Fruit fly (Drosophila melanogaster) ovary, adult (tissue): ENCODE results near the gene CG10874.

Experiments used
- CG17801 ChIP-seq: fragments of 200-800 bp; optimal IDR thresholded peaks from 2 replicates; lab custom pipeline; 2019; ENCODE audit warnings: missing biosample characterization, mild to moderate bottlenecking, missing genetic modification characterization, moderate library complexity; ENCODE audit not compliant: partially characterized antibody

CG10874 gene

DNA sequence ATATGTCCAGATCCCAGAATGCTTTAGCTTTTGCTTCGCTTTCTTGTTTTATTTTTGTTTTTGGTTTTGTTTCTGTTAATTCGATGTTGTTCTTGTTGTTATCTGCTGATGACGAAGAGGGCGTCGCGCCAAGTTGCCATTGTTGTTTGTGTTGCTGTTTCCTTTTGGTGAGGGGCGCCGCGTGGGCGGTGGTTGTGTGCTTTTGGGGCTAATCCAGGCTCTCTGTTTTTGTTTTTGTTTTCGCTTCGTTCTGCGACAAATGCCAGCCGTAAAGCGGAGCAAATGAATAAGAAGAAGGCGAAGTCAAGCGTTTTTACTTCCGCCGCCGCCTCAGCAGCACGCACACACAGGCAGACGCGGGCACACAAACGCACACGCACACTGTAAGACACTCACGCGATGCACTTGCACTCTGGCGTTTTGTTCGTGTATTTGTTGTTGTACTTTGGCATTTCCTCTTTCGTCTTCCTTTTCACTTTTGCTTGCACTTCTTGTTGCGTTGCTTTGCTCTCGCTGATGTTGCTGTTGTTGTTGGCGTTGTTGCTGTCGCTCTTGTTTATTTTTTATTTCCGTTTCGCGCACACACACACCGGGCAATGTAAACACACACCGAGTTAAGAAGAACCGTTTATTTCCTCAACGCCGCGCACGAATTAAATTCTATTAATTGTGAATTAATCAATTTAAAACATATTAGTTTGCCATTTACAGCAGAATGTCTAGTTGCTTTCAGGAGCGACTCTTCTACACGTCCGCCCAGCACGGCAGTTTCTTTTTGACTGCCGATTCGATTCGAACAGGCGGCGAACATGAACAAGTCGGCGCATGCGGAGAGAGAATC, 14.0 kb downstream of the CG10874 start, which contains the start of gene aop:
TSS of gene aop (minus strand) at position 786 of the 841 bp plus-strand sequence.
- TF ChIP-seq CG17801 (GFP tag; lab: Kevin White, UChicago): peak; percentile 55

DNA sequence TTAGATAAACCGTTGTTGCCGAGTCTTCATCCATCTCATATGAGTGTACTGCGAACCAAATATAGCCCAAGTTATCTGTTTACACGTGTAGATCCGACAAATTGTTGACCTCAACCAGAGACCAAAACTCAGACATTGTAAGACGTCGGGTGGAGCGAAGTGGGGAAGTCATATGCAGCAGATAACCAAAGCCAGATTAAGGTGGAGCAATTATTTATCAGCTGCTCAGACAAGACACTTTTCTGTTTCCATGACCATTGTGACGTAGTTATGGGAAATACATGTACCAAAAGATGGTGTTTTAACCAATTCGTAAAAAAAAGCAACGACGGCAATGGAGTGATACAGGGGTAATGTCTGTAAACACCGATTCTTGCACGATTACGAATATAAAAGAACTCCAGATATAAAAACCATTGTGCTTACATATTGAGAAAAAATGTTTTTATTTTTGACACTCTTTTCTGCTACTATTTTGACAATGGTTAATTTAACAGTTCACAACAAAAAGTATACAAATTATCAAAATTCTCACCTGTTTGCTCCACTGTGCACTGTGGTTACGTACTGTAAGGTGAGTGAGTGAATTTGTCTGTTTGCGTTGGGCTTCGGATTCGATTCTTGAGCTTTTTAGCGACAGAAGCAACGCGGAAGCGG, 14.7 kb downstream of the CG10874 start:
- no peak for TF ChIP-seq CG17801 (GFP tag; lab: Kevin White, UChicago)

DNA sequence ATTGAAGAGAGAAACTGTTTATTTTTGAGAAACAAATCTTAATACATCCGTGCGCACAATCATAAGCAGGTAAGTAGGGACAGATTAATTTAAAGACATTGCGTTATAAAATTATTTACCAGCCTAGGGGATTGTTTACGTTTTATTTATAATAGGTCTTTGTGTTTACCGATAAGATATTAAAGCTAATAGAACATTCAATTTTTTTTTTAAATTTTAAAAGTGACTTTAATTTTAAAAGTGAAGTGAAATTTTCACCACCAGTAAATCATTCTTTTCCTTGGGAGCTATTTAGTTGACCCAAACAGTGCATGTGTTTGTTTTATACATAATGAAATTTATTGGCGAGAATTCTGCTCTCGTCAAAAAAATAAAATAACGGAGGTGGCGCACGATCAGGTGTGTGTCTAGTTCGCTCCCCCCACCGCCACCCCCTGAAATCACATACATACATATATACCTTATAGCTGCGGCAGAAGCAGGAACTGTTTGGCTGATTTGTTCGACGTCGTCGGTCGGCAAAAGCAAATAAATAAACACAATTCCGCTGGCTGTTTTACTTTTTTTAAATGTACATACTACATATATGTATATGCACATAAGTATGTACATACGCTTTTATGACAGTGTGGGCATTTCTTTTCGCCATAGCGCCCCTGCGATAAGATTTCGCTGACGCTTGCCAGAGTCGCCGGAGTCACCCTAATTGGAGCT, 16.1 kb downstream of the CG10874 start:
- TF ChIP-seq CG17801 (GFP tag; lab: Kevin White, UChicago): peak; percentile 45

DNA sequence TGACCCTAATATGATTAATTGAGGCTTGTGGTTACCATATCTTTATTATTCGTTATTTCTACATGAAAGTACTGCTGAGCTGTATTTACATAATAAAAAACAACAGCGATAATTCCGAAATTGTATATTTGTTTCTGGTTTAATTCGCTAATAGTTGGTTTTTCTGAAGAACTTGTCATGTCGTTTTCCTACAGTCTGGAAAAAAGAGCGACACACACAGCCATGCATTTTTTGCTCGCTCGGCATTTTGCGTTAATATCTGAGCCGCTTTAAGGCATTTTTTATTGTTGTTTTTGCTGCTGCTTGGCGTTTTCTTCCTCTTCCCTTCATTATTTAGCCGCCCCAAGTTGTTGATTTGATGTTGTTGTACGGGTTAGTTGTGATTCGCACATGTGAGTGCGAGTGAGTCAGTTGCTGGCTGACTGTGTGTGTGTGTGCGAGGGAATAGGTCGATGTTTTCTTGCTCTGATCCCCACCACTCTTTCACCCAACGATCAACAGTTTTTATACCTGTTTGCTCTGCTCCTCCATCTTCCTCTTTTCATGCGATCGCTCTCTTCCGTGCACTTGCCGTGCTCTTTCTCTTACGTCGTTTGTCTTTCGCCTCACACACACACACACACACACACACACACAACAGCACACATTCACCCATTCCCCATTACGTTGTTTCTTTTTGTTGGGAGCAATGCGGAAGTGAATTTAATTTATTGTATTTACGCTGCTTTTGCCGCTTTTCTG, 16.9 kb downstream of the CG10874 start:
- peak; percentile 36 for TF ChIP-seq CG17801 (GFP tag; lab: Kevin White, UChicago)

DNA sequence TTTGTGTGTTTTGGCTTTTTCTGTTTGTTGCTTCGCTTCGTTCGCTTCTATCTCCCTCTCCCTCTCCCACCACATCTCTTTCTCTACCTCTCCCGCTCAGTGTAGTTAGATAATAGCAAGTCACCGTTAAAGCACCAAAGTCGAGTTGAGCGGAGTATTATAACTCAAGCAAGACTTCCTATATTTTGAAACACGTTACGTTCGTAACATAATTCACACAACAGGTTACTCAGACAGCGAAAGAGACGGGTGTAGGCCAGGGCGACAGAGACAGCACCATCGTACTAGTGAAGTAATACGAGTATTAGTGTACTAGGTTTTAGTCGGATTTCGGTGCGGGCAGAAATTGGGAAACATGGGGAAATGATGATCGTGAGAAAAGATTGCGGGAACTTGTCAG, 18.6 kb downstream of the CG10874 start:
- TF ChIP-seq CG17801 (GFP tag; lab: Kevin White, UChicago): no peak

DNA sequence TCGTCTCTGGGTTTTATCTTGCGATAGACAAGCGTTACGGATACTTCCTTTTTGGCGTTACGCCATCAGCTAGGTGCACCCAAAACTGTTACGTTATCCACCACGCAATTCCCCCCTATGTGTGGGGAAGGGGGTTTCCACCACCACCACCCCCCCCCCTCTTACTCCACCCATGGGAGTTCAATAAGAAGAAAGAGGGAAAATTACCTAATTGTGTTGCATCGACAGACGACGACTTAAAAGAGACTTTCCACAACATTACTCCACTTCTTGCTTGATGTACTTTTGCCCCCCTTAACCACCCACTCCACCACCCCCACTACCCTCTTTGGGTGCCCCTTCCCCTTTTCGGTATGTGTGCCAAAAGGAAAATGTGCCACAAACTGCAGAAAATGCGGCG, 19.0 kb downstream of the CG10874 start:
- TF ChIP-seq CG17801 (GFP tag; lab: Kevin White, UChicago): no peak

DNA sequence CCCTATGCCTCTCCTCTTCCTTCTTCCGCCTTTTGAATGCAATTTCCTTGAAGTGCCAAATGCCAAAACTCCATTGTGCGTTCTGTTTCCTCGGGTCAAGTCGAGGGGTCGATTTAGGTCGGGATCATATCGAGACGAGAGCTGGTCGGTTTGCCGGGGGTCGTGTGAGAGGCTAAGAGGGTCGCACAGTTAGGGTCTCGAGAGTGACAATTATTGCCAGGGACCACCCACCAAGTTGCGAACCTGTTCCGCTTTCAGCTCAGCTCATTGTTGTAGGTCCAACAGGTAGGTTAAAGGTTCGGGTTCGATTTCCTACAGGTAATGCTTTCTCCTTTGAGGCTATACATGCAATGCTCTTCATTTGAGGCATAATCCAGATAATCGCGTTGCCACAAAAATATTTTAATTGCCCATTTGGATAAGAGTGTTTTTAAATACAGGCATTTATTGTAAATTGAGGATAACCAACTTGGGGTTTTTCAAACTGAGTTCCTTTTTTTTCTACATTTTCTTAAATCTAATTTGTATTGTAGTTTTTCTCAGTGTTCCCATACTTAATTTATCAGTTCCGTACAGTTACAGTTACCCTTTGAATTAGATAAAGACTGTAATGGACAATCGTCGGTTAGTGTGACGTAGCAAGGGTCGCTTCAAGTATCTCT, 19.6 kb downstream of the CG10874 start:
- TF ChIP-seq CG17801 (GFP tag; lab: Kevin White, UChicago): no peak

DNA sequence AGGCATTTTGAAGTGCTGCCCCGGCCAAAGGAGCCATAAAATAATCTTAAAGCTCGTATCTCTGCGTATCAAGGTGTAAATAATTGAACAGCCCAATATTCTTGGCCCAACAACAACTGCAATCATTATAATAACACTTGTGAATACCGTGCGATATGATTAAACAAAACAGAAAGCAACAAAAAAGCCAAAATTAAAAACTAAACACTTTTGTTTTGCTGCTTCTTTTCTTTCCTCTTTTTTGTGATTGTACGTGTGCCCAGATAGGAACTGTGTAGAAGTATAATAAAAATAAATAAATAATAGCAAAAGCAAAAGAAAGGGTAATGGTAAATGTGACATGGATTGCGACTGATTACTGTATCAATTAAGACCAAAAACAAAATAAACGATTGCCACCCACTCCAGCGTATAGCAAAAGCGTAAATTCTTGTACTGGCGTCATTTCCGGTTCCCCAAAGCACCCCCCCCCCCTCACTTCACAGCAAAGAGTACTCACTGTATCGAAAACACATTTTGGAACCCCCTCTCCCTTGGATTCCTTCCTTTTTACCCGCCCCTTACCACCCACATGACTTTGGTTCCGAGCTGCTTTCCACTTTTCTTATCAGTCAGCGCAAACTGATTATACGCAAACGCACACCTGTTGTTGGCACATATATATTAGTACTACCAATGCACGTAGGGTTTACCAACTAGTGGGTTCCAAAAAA, 20.7 kb downstream of the CG10874 start:
- peak; percentile 56 for TF ChIP-seq CG17801 (GFP tag; lab: Kevin White, UChicago)

DNA sequence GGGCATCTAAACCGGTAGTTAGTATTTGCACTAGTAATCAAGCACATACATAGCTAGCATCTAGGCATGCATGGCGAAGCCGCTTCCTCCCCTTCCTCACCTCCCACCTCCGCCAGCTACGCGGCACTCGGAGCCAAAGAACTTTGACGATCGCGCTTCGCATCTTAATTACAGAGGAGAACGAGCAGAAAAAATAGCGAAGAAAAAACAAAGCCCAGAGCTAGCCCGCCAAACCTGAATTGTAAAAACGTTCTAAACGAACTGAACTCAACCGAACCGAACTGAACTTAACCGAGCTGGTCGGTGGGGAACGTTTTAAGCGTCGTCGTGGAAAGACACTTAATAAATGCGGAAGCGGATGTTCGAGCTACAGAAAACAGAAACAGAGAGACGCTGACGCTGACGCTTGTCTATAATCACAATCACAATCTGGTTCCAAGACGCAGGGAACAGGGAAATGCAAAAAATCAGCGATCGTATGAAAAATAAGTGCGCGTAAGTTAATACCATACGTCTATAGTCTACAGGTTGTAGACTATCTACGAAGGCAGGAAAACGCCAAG, 23.2 kb downstream of the CG10874 start:
- no peak for TF ChIP-seq CG17801 (GFP tag; lab: Kevin White, UChicago)

DNA sequence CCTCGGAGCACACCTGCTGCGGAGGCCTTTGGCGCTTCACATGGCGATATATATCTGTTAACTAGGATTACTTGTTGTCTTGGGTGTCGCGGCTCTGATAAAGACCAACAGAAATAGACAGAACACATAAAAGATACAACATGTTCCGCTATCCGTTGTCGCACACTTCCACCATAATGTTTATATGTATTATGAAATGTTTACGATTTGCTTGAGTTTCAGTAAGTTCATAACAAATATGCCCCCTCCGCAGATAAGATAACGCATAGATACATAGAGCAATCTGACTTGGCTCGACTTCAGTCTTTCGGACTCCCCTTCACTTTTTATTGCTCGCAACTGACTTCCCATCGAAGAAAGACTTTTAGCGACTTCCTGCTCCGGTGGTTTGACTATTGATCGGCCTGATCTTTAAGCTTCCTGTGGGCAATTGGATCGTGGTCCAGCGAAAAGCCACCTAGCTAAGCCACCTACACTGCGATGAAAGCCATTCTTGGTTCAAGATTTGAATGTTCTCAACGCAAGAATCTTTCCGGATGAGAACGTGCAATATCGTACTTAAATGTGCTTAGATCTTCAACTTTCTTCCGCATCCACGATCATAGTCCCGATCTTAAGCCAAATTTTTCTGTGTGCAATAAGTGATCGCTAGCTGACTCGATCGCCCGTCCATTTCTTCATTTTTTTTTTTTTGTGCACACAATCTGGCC, 23.8 kb downstream of the CG10874 start:
- TF ChIP-seq CG17801 (GFP tag; lab: Kevin White, UChicago): no peak

DNA sequence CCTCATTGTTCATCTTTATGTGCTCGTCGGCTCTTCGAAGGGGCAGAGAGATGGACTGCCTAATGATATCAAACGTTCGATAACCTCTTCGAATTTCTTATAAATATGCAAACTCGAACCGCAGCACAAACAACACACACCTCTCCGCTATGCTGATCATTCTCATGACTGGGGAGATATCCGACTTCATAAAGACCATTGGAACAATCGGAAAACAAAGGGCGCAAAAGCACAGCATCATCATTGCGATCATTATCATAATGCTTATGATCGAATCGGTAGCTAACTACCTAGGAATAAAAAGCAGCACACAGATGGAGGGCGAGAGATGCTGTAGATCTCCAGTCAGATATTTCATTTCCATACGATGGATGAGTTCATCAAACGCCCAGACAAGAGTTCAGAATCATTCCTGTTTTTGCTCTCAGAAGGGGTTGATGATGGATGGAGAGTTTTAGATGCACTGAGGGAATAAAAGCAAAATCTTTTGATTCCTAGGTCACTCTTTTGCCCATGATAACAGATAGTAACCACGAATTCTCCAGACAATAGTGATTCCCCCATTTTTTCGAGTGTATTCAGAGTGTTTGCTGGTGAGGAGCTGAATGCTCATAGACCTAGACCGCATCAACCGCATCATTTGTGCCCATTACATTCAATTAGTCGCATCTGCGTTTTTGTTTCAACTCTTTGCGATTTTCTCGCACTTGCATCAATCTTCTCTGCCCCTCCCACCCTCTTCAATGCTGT, 25.1 kb downstream of the CG10874 start:
- no peak for TF ChIP-seq CG17801 (GFP tag; lab: Kevin White, UChicago)

DNA sequence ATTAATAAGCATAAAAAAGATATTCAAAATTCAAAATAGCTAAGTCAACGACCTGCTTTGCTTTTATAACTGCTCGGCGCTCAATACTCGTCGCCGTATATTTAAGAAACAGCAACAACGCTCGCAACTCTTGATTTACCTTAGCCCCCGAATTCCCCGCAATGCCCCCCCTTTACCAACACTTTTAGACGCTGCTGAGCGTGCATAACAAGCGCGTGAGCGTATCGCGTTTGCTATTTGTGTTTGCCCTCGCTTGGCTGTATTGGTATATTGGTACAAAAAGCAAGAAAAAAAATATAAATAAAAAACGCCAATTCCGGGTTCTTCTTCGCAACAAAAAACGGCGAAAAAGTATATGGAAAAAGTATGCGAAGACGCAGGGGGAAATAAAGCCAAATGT, 26.3 kb downstream of the CG10874 start:
- peak; percentile 92 for TF ChIP-seq CG17801 (GFP tag; lab: Kevin White, UChicago)
